Fruit fly (Drosophila melanogaster): Measurements from ENCODE around the gene CG33769.

Gene CG33769

dm6 chr3L:22646863-22647262 is 864 bp upstream of the CG33769 start, which contains the start of gene CG33768:
TSS of gene CG33768 (plus strand) at chr3L:22647163.
- TF ChIP-seq Myc (optimal IDR thresholded peaks at IDR 0.05) (no peak), tai (GFP tag; optimal IDR thresholded peaks at IDR 0.05) (no peak), Dif (GFP tag; optimal IDR thresholded peaks at IDR 0.05; ENCODE audit: partially characterized antibody) (no peak), Vsx2 (GFP tag; optimal IDR thresholded peaks at IDR 0.05; ENCODE audit: partially characterized antibody) (no peak), Hr78 (GFP tag; optimal IDR thresholded peaks at IDR 0.05) (no peak), N (GFP tag; optimal IDR thresholded peaks at IDR 0.05) (no peak), sage (GFP tag; optimal IDR thresholded peaks at IDR 0.05) (no peak), dsf (GFP tag; optimal IDR thresholded peaks at IDR 0.05; ENCODE audit: borderline replicate concordance) (no peak), dl (GFP tag; optimal IDR thresholded peaks at IDR 0.05; ENCODE audit: insufficient read depth in 1 of 2, partially characterized antibody in 2 of 2) (no peak), GATAd (GFP tag; optimal IDR thresholded peaks at IDR 0.05) (no peak), h (GFP tag; optimal IDR thresholded peaks at IDR 0.05) (no peak), Mio (GFP tag; optimal IDR thresholded peaks at IDR 0.05) (no peak), foxo (GFP tag; optimal IDR thresholded peaks at IDR 0.05) (no peak), Jra (GFP tag; optimal IDR thresholded peaks at IDR 0.05) (no peak), Abd-B (GFP tag; optimal IDR thresholded peaks at IDR 0.05) (no peak), jim (GFP tag; optimal IDR thresholded peaks at IDR 0.05) (no peak), usp (GFP tag; optimal IDR thresholded peaks at IDR 0.05) (no peak), Dfd (GFP tag; optimal IDR thresholded peaks at IDR 0.05) (no peak), CG32264 (GFP tag; optimal IDR thresholded peaks at IDR 0.05) (no peak)

- TF ChIP-seq Hnf4 (GFP tag; optimal IDR thresholded peaks at IDR 0.05) = no peak
- no peak for TF ChIP-seq sage (GFP tag; optimal IDR thresholded peaks at IDR 0.05)
- no peak for TF ChIP-seq dsf (GFP tag; optimal IDR thresholded peaks at IDR 0.05; ENCODE audit: borderline replicate concordance)
- no peak for TF ChIP-seq Dfd (GFP tag; optimal IDR thresholded peaks at IDR 0.05)
- TF ChIP-seq usp (GFP tag; optimal IDR thresholded peaks at IDR 0.05) = no peak
- no peak for TF ChIP-seq Hr78 (GFP tag; optimal IDR thresholded peaks at IDR 0.05)
- no peak for TF ChIP-seq rgr (GFP tag; optimal IDR thresholded peaks at IDR 0.05)
- TF ChIP-seq Abd-B (GFP tag; optimal IDR thresholded peaks at IDR 0.05) = no peak
- TF ChIP-seq Vsx2 (GFP tag; optimal IDR thresholded peaks at IDR 0.05; ENCODE audit: partially characterized antibody) = no peak
- TF ChIP-seq OdsH (GFP tag; optimal IDR thresholded peaks at IDR 0.05) = no peak
- TF ChIP-seq foxo (GFP tag; optimal IDR thresholded peaks at IDR 0.05) = no peak
- no peak for TF ChIP-seq CG32264 (GFP tag; optimal IDR thresholded peaks at IDR 0.05)
- TF ChIP-seq lola (GFP tag; optimal IDR thresholded peaks at IDR 0.05) = no peak
- no peak for TF ChIP-seq sv (GFP tag; optimal IDR thresholded peaks at IDR 0.05)
- no peak for TF ChIP-seq dl (GFP tag; optimal IDR thresholded peaks at IDR 0.05; ENCODE audit: insufficient read depth in 1 of 2, partially characterized antibody in 2 of 2)
- no peak for TF ChIP-seq psq (GFP tag; optimal IDR thresholded peaks at IDR 0.05)
- TF ChIP-seq HLH106 (tag; optimal IDR thresholded peaks at IDR 0.05) = no peak
- no peak for TF ChIP-seq brk (GFP tag; optimal IDR thresholded peaks at IDR 0.05)
- no peak for TF ChIP-seq Jra (GFP tag; optimal IDR thresholded peaks at IDR 0.05)
- TF ChIP-seq Hr83 (GFP tag; optimal IDR thresholded peaks at IDR 0.05; ENCODE audit: poor library complexity, severe bottlenecking) = no peak
These were observed 645 bp downstream of the CG33769 start, which contains the start of gene CG33770 for dm6 chr3L:22648372-22648771. TSS of gene CG33770 (plus strand) at chr3L:22648672.

dm6 chr3L:22649096-22649495 is 1.4 kb downstream of the CG33769 start, which contains the start of gene CG33771:
TSS of gene CG33771 (plus strand) at chr3L:22649396.
- TF ChIP-seq Abd-B (GFP tag; optimal IDR thresholded peaks at IDR 0.05) (no peak), Vsx2 (GFP tag; optimal IDR thresholded peaks at IDR 0.05; ENCODE audit: partially characterized antibody) (no peak), psq (GFP tag; optimal IDR thresholded peaks at IDR 0.05) (no peak), CrebA (GFP tag; optimal IDR thresholded peaks at IDR 0.05; ENCODE audit: borderline replicate concordance) (no peak), Myc (optimal IDR thresholded peaks at IDR 0.05) (no peak), HLH106 (tag; optimal IDR thresholded peaks at IDR 0.05) (no peak), Hnf4 (GFP tag; optimal IDR thresholded peaks at IDR 0.05) (no peak), h (GFP tag; optimal IDR thresholded peaks at IDR 0.05) (no peak), br (GFP tag; optimal IDR thresholded peaks at IDR 0.05) (no peak), Dif (GFP tag; optimal IDR thresholded peaks at IDR 0.05; ENCODE audit: partially characterized antibody) (no peak)

- no peak for TF ChIP-seq foxo (GFP tag; optimal IDR thresholded peaks at IDR 0.05)
- TF ChIP-seq Mio (GFP tag; optimal IDR thresholded peaks at IDR 0.05) = no peak
- no peak for TF ChIP-seq sv (GFP tag; optimal IDR thresholded peaks at IDR 0.05)
- no peak for TF ChIP-seq HLH106 (tag; optimal IDR thresholded peaks at IDR 0.05)
These were observed 4.7 kb downstream of the CG33769 start, which contains the start of gene CG33772 for dm6 chr3L:22652425-22652824. TSS of gene CG33772 (minus strand) at chr3L:22652525.

- TF ChIP-seq lola (GFP tag; optimal IDR thresholded peaks at IDR 0.05) (no peak), Vsx2 (GFP tag; optimal IDR thresholded peaks at IDR 0.05; ENCODE audit: partially characterized antibody) (no peak), Dif (GFP tag; optimal IDR thresholded peaks at IDR 0.05; ENCODE audit: partially characterized antibody) (no peak), ey (GFP tag; optimal IDR thresholded peaks at IDR 0.05) (peak; percentile 44), Sp1 (GFP tag; optimal IDR thresholded peaks at IDR 0.05) (peak; percentile 1), usp (GFP tag; optimal IDR thresholded peaks at IDR 0.05) (no peak), Mio (GFP tag; optimal IDR thresholded peaks at IDR 0.05) (no peak), N (GFP tag; optimal IDR thresholded peaks at IDR 0.05) (no peak), Hnf4 (GFP tag; optimal IDR thresholded peaks at IDR 0.05) (no peak), fru (GFP tag; optimal IDR thresholded peaks at IDR 0.05) (peak; percentile 25), rgr (GFP tag; optimal IDR thresholded peaks at IDR 0.05) (peak; percentile 49), Hr83 (GFP tag; optimal IDR thresholded peaks at IDR 0.05; ENCODE audit: poor library complexity, severe bottlenecking) (no peak), h (GFP tag; optimal IDR thresholded peaks at IDR 0.05) (peak; percentile 46), CG32264 (GFP tag; optimal IDR thresholded peaks at IDR 0.05) (no peak), foxo (GFP tag; optimal IDR thresholded peaks at IDR 0.05) (peak in 1 of 2 experiments; percentile 8), HLH106 (tag; optimal IDR thresholded peaks at IDR 0.05) (peak; percentile 27), sv (GFP tag; optimal IDR thresholded peaks at IDR 0.05) (no peak), OdsH (GFP tag; optimal IDR thresholded peaks at IDR 0.05) (peak; percentile 11), jim (GFP tag; optimal IDR thresholded peaks at IDR 0.05) (no peak), pan (optimal IDR thresholded peaks at IDR 0.05) (no peak)
These were observed 17.4 kb downstream of the CG33769 start for dm6 chr3L:22665110-22665509.

Data from whole organism, wandering third instar larva.